Worm (Caenorhabditis elegans) whole organism, L3 larva: ENCODE data around the gene hpo-39.
A peak's percentile ranks its signal among the peaks of the same experiment; 100 is the strongest.

Experiments used
- R02D3.7 ChIP-seq: fragments of 150-350 bp; optimal IDR thresholded peaks from 2 replicates; lab custom pipeline; 2014; ENCODE audit warnings: missing biosample characterization, missing genetic modification characterization
- ZK546.5 ChIP-seq: sonication (generic microtip); optimal IDR thresholded peaks from 2 replicates; lab custom pipeline; 2017; ENCODE audit warnings: missing biosample characterization, missing genetic modification characterization
- aly-2 ChIP-seq: fragments of 150-350 bp; optimal IDR thresholded peaks from 2 replicates; lab custom pipeline; 2014; ENCODE audit warnings: missing biosample characterization, missing genetic modification characterization
- ama-1 ChIP-seq: fragments of 150-350 bp; optimal IDR thresholded peaks from 2 replicates; lab custom pipeline; 2018
- ceh-16 ChIP-seq: sonication (generic microtip); optimal IDR thresholded peaks from 2 replicates; lab custom pipeline; 2017; ENCODE audit warnings: missing biosample characterization, missing genetic modification characterization
- ceh-28 ChIP-seq: fragments of 150-350 bp; optimal IDR thresholded peaks from 2 replicates; lab custom pipeline; 2014; ENCODE audit warnings: missing biosample characterization, missing genetic modification reagents, missing genetic modification characterization
- ceh-82 ChIP-seq: fragments of 150-350 bp; optimal IDR thresholded peaks from 2 replicates; lab custom pipeline; 2014; ENCODE audit warnings: missing biosample characterization, missing genetic modification characterization
- ceh-9 ChIP-seq: sonication (generic microtip); optimal IDR thresholded peaks from 2 replicates; lab custom pipeline; 2018; ENCODE audit warnings: missing biosample characterization, missing genetic modification characterization
- daf-12 ChIP-seq: fragments of 150-350 bp; optimal IDR thresholded peaks from 2 replicates; lab custom pipeline; 2014; ENCODE audit warnings: missing biosample characterization, missing genetic modification reagents, missing genetic modification characterization
- egl-5 ChIP-seq: fragments of 150-350 bp; optimal IDR thresholded peaks from 2 replicates; lab custom pipeline; 2017; ENCODE audit warnings: missing biosample characterization, missing genetic modification reagents, missing genetic modification characterization, inconsistent platforms
- elt-1 ChIP-seq: fragments of 150-350 bp; optimal IDR thresholded peaks from 2 replicates; lab custom pipeline; 2014; ENCODE audit warnings: missing biosample characterization, missing genetic modification characterization
- elt-2 ChIP-seq: sonication (generic microtip); optimal IDR thresholded peaks from 2 replicates; lab custom pipeline; 2016; ENCODE audit warnings: missing genetic modification reagents, mild to moderate bottlenecking, missing genetic modification characterization, missing compliant biosample characterization
- elt-3 ChIP-seq, 3 experiments: fragments of 150-350 bp in 1 of 3; sonication (generic microtip) in 2 of 3; optimal IDR thresholded peaks; 2 replicates in 2 of 3; 4 replicates in 1 of 3; lab custom pipeline; 2014 to 2017; ENCODE audit warnings: missing biosample characterization in 3 of 3, missing genetic modification characterization in 3 of 3
- eor-1 ChIP-seq, 2 experiments: fragments of 150-350 bp; optimal IDR thresholded peaks; 2 replicates each; lab custom pipeline; 2014 to 2018; ENCODE audit warnings: missing biosample characterization in 2 of 2, missing genetic modification characterization in 2 of 2
- fkh-2 ChIP-seq: fragments of 150-350 bp; optimal IDR thresholded peaks from 2 replicates; lab custom pipeline; 2014; ENCODE audit warnings: missing biosample characterization, missing genetic modification reagents, missing genetic modification characterization
- fos-1 ChIP-seq: fragments of 150-350 bp; optimal IDR thresholded peaks from 2 replicates; lab custom pipeline; 2014; ENCODE audit warnings: missing biosample characterization, missing genetic modification characterization
- hmg-11 ChIP-seq: sonication (generic microtip); optimal IDR thresholded peaks from 2 replicates; lab custom pipeline; 2016; ENCODE audit warnings: missing genetic modification characterization, missing compliant biosample characterization
- jun-1 ChIP-seq: fragments of 150-350 bp; optimal IDR thresholded peaks from 2 replicates; lab custom pipeline; 2014; ENCODE audit warnings: missing biosample characterization, missing genetic modification reagents, missing genetic modification characterization
- lin-15B ChIP-seq: fragments of 150-350 bp; optimal IDR thresholded peaks from 2 replicates; lab custom pipeline; 2014; ENCODE audit warnings: missing biosample characterization, missing genetic modification characterization
- lsy-12 ChIP-seq: sonication (generic microtip); optimal IDR thresholded peaks from 2 replicates; lab custom pipeline; 2016; ENCODE audit warnings: mild to moderate bottlenecking, missing genetic modification characterization, missing compliant biosample characterization
- mdl-1 ChIP-seq: fragments of 150-350 bp; optimal IDR thresholded peaks from 2 replicates; lab custom pipeline; 2014; ENCODE audit warnings: missing biosample characterization, missing genetic modification characterization
- mml-1 ChIP-seq: fragments of 150-350 bp; sonication (generic microtip); optimal IDR thresholded peaks from 3 replicates; lab custom pipeline; 2014; ENCODE audit warnings: missing biosample characterization, missing genetic modification characterization
- nfya-1 ChIP-seq: sonication (generic microtip); optimal IDR thresholded peaks from 2 replicates; lab custom pipeline; 2017; ENCODE audit warnings: missing genetic modification characterization, mild to moderate bottlenecking, missing compliant biosample characterization, antibody characterized with exemption, moderate library complexity; ENCODE audit not compliant: insufficient read depth
- nhr-11 ChIP-seq: fragments of 150-350 bp; optimal IDR thresholded peaks from 2 replicates; lab custom pipeline; 2014; ENCODE audit warnings: missing biosample characterization, missing genetic modification characterization
- nhr-12 ChIP-seq: fragments of 150-350 bp; optimal IDR thresholded peaks from 2 replicates; lab custom pipeline; 2014; ENCODE audit warnings: missing biosample characterization, missing genetic modification characterization
- nhr-23 ChIP-seq: fragments of 150-350 bp; optimal IDR thresholded peaks from 2 replicates; lab custom pipeline; 2014; ENCODE audit warnings: missing biosample characterization, missing genetic modification reagents, missing genetic modification characterization
- nhr-237 ChIP-seq: fragments of 150-350 bp; optimal IDR thresholded peaks from 2 replicates; lab custom pipeline; 2014; ENCODE audit warnings: missing biosample characterization, missing genetic modification characterization
- nhr-25 ChIP-seq: sonication (generic microtip); optimal IDR thresholded peaks from 2 replicates; lab custom pipeline; 2017; ENCODE audit warnings: missing biosample characterization, missing genetic modification characterization
- nhr-28 ChIP-seq: fragments of 150-350 bp; optimal IDR thresholded peaks from 2 replicates; lab custom pipeline; 2014; ENCODE audit warnings: missing biosample characterization, missing genetic modification characterization
- nhr-67 ChIP-seq: fragments of 150-350 bp; optimal IDR thresholded peaks from 2 replicates; lab custom pipeline; 2014; ENCODE audit warnings: missing biosample characterization, missing genetic modification characterization
- pha-4 ChIP-seq: fragments of 150-350 bp; optimal IDR thresholded peaks from 2 replicates; lab custom pipeline; 2014; ENCODE audit warnings: missing biosample characterization, missing genetic modification reagents, missing genetic modification characterization
- pqm-1 ChIP-seq: fragments of 150-350 bp; optimal IDR thresholded peaks from 2 replicates; lab custom pipeline; 2017; ENCODE audit warnings: missing biosample characterization, missing genetic modification characterization, inconsistent platforms
- skn-1 ChIP-seq: fragments of 150-350 bp; optimal IDR thresholded peaks from 2 replicates; lab custom pipeline; 2014; ENCODE audit warnings: missing biosample characterization, missing genetic modification characterization
- snpc-4 ChIP-seq: fragments of 150-350 bp; optimal IDR thresholded peaks from 2 replicates; lab custom pipeline; 2014; ENCODE audit warnings: missing biosample characterization, missing genetic modification characterization
- tbx-2 ChIP-seq: sonication (generic microtip); optimal IDR thresholded peaks from 2 replicates; lab custom pipeline; 2016; ENCODE audit warnings: mild to moderate bottlenecking, missing genetic modification characterization, missing compliant biosample characterization
- unc-39 ChIP-seq: sonication (generic microtip); optimal IDR thresholded peaks from 4 replicates; lab custom pipeline; 2017; ENCODE audit warnings: missing biosample characterization, missing genetic modification characterization
- unc-62 ChIP-seq: fragments of 150-350 bp; sonication (generic microtip); optimal IDR thresholded peaks from 4 replicates; lab custom pipeline; 2014; ENCODE audit warnings: missing biosample characterization, missing genetic modification reagents, missing genetic modification characterization
- zag-1 ChIP-seq: fragments of 150-350 bp; optimal IDR thresholded peaks from 2 replicates; lab custom pipeline; 2014; ENCODE audit warnings: missing biosample characterization, missing genetic modification characterization
- ztf-11 ChIP-seq: fragments of 150-350 bp; optimal IDR thresholded peaks from 2 replicates; lab custom pipeline; 2014; ENCODE audit warnings: missing biosample characterization, missing genetic modification characterization
- ztf-4 ChIP-seq: fragments of 150-350 bp; optimal IDR thresholded peaks from 2 replicates; lab custom pipeline; 2014; ENCODE audit warnings: missing biosample characterization, missing genetic modification characterization

hpo-39 gene

ce11 chrV:4571997-4572396 lies 1.7 kb downstream of the hpo-39 start:
- TF ChIP-seq fkh-2, result no peak
- TF ChIP-seq nhr-23 (tag; lab: Kevin White, UChicago), result no peak
- no peak for TF ChIP-seq aly-2 (tag; lab: Kevin White, UChicago)
- TF ChIP-seq unc-62 (GFP tag; lab: Kevin White, UChicago), result no peak
- TF ChIP-seq nfya-1, result peak; percentile 97

ce11 chrV:4570833-4571232 lies 2.9 kb downstream of the hpo-39 start, which contains the start of gene Y61A9LA.3:
Gene Y61A9LA.3, plus strand, starts transcription at chrV:4571133.
- TF ChIP-seq ama-1 (lab: Kevin White, UChicago) (no peak), unc-62 (GFP tag; lab: Kevin White, UChicago) (no peak), nfya-1 (no peak), nhr-67 (no peak), nhr-12 (tag; lab: Kevin White, UChicago) (no peak), mml-1 (tag; lab: Kevin White, UChicago) (no peak), ceh-16 (tag; lab: Kevin White, UChicago) (no peak), nhr-25 (tag; lab: Kevin White, UChicago) (no peak), jun-1 (tag; lab: Kevin White, UChicago) (no peak), eor-1 (tag; optimal IDR thresholded peaks at IDR 0.05; lab: Kevin White, UChicago) (no peak), ceh-9 (tag; lab: Kevin White, UChicago) (no peak), ztf-4 (tag; lab: Kevin White, UChicago) (no peak), snpc-4 (tag; lab: Kevin White, UChicago) (no peak), ZK546.5 (tag; lab: Kevin White, UChicago) (no peak), lsy-12 (tag; lab: Kevin White, UChicago) (no peak), nhr-11 (tag; lab: Kevin White, UChicago) (no peak), fos-1 (tag; lab: Kevin White, UChicago) (no peak), elt-1 (tag; lab: Kevin White, UChicago) (no peak), pha-4 (tag; lab: Kevin White, UChicago) (no peak)
- TF ChIP-seq, all 47 proteins: peak for 0

- TF ChIP-seq ceh-16 (tag; lab: Kevin White, UChicago), result no peak
- no peak for TF ChIP-seq ztf-11 (tag; lab: Kevin White, UChicago)
- no peak for TF ChIP-seq nhr-23 (tag; lab: Kevin White, UChicago)
- TF ChIP-seq lin-15B (tag; lab: Kevin White, UChicago), result peak; percentile 9
- TF ChIP-seq R02D3.7 (tag; lab: Kevin White, UChicago), result no peak
- no peak for TF ChIP-seq egl-5 (tag; lab: Kevin White, UChicago)
- no peak for TF ChIP-seq ceh-28 (tag; lab: Kevin White, UChicago)
- no peak for TF ChIP-seq ZK546.5 (tag; lab: Kevin White, UChicago)
- no peak for TF ChIP-seq lsy-12 (tag; lab: Kevin White, UChicago)
- TF ChIP-seq aly-2 (tag; lab: Kevin White, UChicago), result no peak
- no peak for TF ChIP-seq fos-1 (tag; lab: Kevin White, UChicago)
- TF ChIP-seq nhr-28 (tag; lab: Kevin White, UChicago), result no peak
- TF ChIP-seq pqm-1 (tag; lab: Kevin White, UChicago), result no peak
- TF ChIP-seq ceh-9 (tag; lab: Kevin White, UChicago), result no peak
- TF ChIP-seq elt-2 (tag; lab: Kevin White, UChicago), result no peak
- no peak for TF ChIP-seq elt-3 (tag; optimal IDR thresholded peaks at IDR 0.05; lab: Kevin White, UChicago)
- TF ChIP-seq mdl-1 (tag; lab: Kevin White, UChicago), result no peak
- no peak for TF ChIP-seq daf-12 (tag; lab: Kevin White, UChicago)
- TF ChIP-seq elt-1 (tag; lab: Kevin White, UChicago), result no peak
- no peak for TF ChIP-seq nhr-11 (tag; lab: Kevin White, UChicago)
- TF ChIP-seq ceh-82 (tag; lab: Kevin White, UChicago), result no peak
- peak; percentile 69 for TF ChIP-seq nfya-1
- peak; percentile 40 for TF ChIP-seq pha-4 (tag; lab: Kevin White, UChicago)
- no peak for TF ChIP-seq jun-1 (tag; lab: Kevin White, UChicago)
- TF ChIP-seq unc-62 (GFP tag; lab: Kevin White, UChicago), result no peak
- peak; percentile 39 for TF ChIP-seq hmg-11 (tag; lab: Kevin White, UChicago)
Observed at ce11 chrV:4569999-4570627, 3.6 kb downstream of the hpo-39 start, which contains the start of gene sut-2. Gene sut-2, minus strand, starts transcription at chrV:4570049.

ce11 chrV:4562493-4562892 lies 11.2 kb downstream of the hpo-39 start:
- TF ChIP-seq R02D3.7 (tag; lab: Kevin White, UChicago) (no peak), nhr-25 (tag; lab: Kevin White, UChicago) (no peak), daf-12 (tag; lab: Kevin White, UChicago) (no peak), ceh-82 (tag; lab: Kevin White, UChicago) (no peak), skn-1 (tag; lab: Kevin White, UChicago) (no peak), hmg-11 (tag; lab: Kevin White, UChicago) (no peak), nhr-12 (tag; lab: Kevin White, UChicago) (no peak), tbx-2 (tag; lab: Kevin White, UChicago) (no peak), jun-1 (tag; lab: Kevin White, UChicago) (no peak), unc-39 (tag; lab: Kevin White, UChicago) (no peak), nfya-1 (no peak), nhr-237 (no peak), nhr-28 (tag; lab: Kevin White, UChicago) (no peak), eor-1 (tag; optimal IDR thresholded peaks at IDR 0.05; lab: Kevin White, UChicago) (no peak), egl-5 (tag; lab: Kevin White, UChicago) (no peak), fkh-2 (no peak), pha-4 (tag; lab: Kevin White, UChicago) (no peak), zag-1 (no peak), mml-1 (tag; lab: Kevin White, UChicago) (no peak)
